Worm (Caenorhabditis elegans) whole organism, L1 larva: Measurements from ENCODE around the gene C25F6.6.

Experiments
- C16A3.4 ChIP-seq: fragments of 150-350 bp; optimal IDR thresholded peaks from 2 replicates; lab custom pipeline; 2014; ENCODE audit warnings: missing biosample characterization, missing genetic modification characterization
- Y116A8C.19 ChIP-seq: sonication (generic microtip); optimal IDR thresholded peaks from 2 replicates; lab custom pipeline; 2016; ENCODE audit warnings: missing compliant biosample characterization, missing genetic modification characterization, borderline replicate concordance
- aha-1 ChIP-seq: fragments of 150-350 bp; optimal IDR thresholded peaks from 2 replicates; lab custom pipeline; 2014; ENCODE audit warnings: missing biosample characterization, missing genetic modification characterization
- alr-1 ChIP-seq: fragments of 200-800 bp; sonication (Bioruptor generic); optimal IDR thresholded peaks from 2 replicates; lab custom pipeline; 2018; ENCODE audit warnings: borderline replicate concordance, mild to moderate bottlenecking, missing genetic modification characterization, missing compliant biosample characterization
- aly-2 ChIP-seq: fragments of 150-350 bp; optimal IDR thresholded peaks from 2 replicates; lab custom pipeline; 2014; ENCODE audit warnings: missing biosample characterization, missing genetic modification characterization
- ama-1 ChIP-seq: fragments of 150-350 bp; optimal IDR thresholded peaks from 2 replicates; lab custom pipeline; 2014
- blmp-1 ChIP-seq: fragments of 150-350 bp; optimal IDR thresholded peaks from 2 replicates; lab custom pipeline; 2014; ENCODE audit warnings: missing biosample characterization, missing genetic modification characterization
- ceh-8 ChIP-seq: fragments of 200-800 bp; sonication (Bioruptor generic); optimal IDR thresholded peaks from 2 replicates; lab custom pipeline; 2018; ENCODE audit warnings: mild to moderate bottlenecking, missing genetic modification characterization, moderate library complexity, missing compliant biosample characterization
- ceh-90 ChIP-seq: sonication (generic microtip); optimal IDR thresholded peaks from 2 replicates; lab custom pipeline; 2016; ENCODE audit warnings: missing genetic modification characterization, missing compliant biosample characterization
- dpl-1 ChIP-seq, 3 experiments: fragments of 150-350 bp in 2 of 3; sonication (generic microtip) in 1 of 3; optimal IDR thresholded peaks; 2 replicates each; lab custom pipeline; 2014 to 2017; ENCODE audit warnings: missing biosample characterization in 3 of 3, missing genetic modification characterization in 3 of 3, missing genetic modification reagents in 3 of 3
- dsc-1 ChIP-seq: sonication (generic microtip); optimal IDR thresholded peaks from 2 replicates; lab custom pipeline; 2016; ENCODE audit warnings: mild to moderate bottlenecking, missing genetic modification characterization, missing compliant biosample characterization
- efl-3 ChIP-seq: fragments of 200-800 bp; sonication (Bioruptor generic); optimal IDR thresholded peaks from 2 replicates; lab custom pipeline; 2018; ENCODE audit warnings: mild to moderate bottlenecking, missing genetic modification characterization, missing compliant biosample characterization
- egl-27 ChIP-seq, 2 experiments: fragments of 150-350 bp in 1 of 2; sonication (generic microtip); optimal IDR thresholded peaks; 3 replicates each; lab custom pipeline; 2017 to 2018; ENCODE audit warnings: missing biosample characterization in 2 of 2, missing genetic modification characterization in 2 of 2, missing genetic modification reagents in 2 of 2
- elt-2 ChIP-seq: sonication (generic microtip); optimal IDR thresholded peaks from 2 replicates; lab custom pipeline; 2016; ENCODE audit warnings: missing genetic modification characterization, mild to moderate bottlenecking, inconsistent platforms, missing compliant biosample characterization, missing genetic modification reagents
- elt-3 ChIP-seq, 6 experiments: fragments of 150-350 bp in 1 of 6; sonication (generic microtip); optimal IDR thresholded peaks; 2 replicates each; lab custom pipeline; 2017 to 2018; ENCODE audit warnings: missing biosample characterization in 6 of 6, missing genetic modification characterization in 6 of 6, inconsistent platforms in 1 of 6
- fos-1 ChIP-seq: fragments of 150-350 bp; optimal IDR thresholded peaks from 2 replicates; lab custom pipeline; 2014; ENCODE audit warnings: missing biosample characterization, missing genetic modification characterization
- grh-1 ChIP-seq: fragments of 200-800 bp; sonication (Bioruptor generic); IDR thresholded peaks from 2 replicates; pipeline ENCODE4 v1.3.6; 2022; ENCODE audit warnings: missing genetic modification reagents, missing genetic modification characterization, missing compliant biosample characterization
- hlh-17 ChIP-seq: fragments of 200-800 bp; sonication (Bioruptor generic); optimal IDR thresholded peaks from 2 replicates; lab custom pipeline; 2018; ENCODE audit warnings: missing genetic modification characterization, mild to moderate bottlenecking, missing compliant biosample characterization, moderate library complexity, borderline replicate concordance
- hlh-4 ChIP-seq: sonication (generic microtip); optimal IDR thresholded peaks from 2 replicates; lab custom pipeline; 2016; ENCODE audit warnings: mild to moderate bottlenecking, missing genetic modification characterization, missing compliant biosample characterization
- hpl-2 ChIP-seq: fragments of 150-350 bp; optimal IDR thresholded peaks from 2 replicates; lab custom pipeline; 2014; ENCODE audit warnings: missing biosample characterization, missing genetic modification reagents, missing genetic modification characterization
- irx-1 ChIP-seq: sonication (generic microtip); optimal IDR thresholded peaks from 2 replicates; lab custom pipeline; 2016; ENCODE audit warnings: missing genetic modification characterization, missing compliant biosample characterization
- isw-1 ChIP-seq: fragments of 200-800 bp; sonication (Bioruptor generic); IDR thresholded peaks from 2 replicates; pipeline ENCODE4 v1.3.6; 2022; ENCODE audit warnings: missing genetic modification characterization, missing compliant biosample characterization
- jun-1 ChIP-seq: fragments of 150-350 bp; optimal IDR thresholded peaks from 2 replicates; lab custom pipeline; 2014; ENCODE audit warnings: missing biosample characterization, missing genetic modification reagents, missing genetic modification characterization
- lin-13 ChIP-seq: fragments of 150-350 bp; optimal IDR thresholded peaks from 2 replicates; lab custom pipeline; 2014; ENCODE audit warnings: missing biosample characterization, missing genetic modification reagents, missing genetic modification characterization
- lin-14 ChIP-seq: fragments of 200-800 bp; sonication (Bioruptor generic); optimal IDR thresholded peaks from 2 replicates; lab custom pipeline; 2018; ENCODE audit warnings: mild to moderate bottlenecking, missing genetic modification characterization, moderate library complexity, missing compliant biosample characterization
- lin-35 ChIP-seq, 2 experiments: fragments of 150-350 bp; optimal IDR thresholded peaks; 2 replicates each; lab custom pipeline; 2014; ENCODE audit warnings: missing biosample characterization in 2 of 2, missing genetic modification characterization in 2 of 2, missing genetic modification reagents in 2 of 2
- mdl-1 ChIP-seq, 2 experiments: fragments of 150-350 bp; optimal IDR thresholded peaks; 2 replicates each; lab custom pipeline; 2014 to 2017; ENCODE audit warnings: missing biosample characterization in 2 of 2, missing genetic modification characterization in 2 of 2, inconsistent platforms in 1 of 2
- mef-2 ChIP-seq: fragments of 150-350 bp; optimal IDR thresholded peaks from 2 replicates; lab custom pipeline; 2014; ENCODE audit warnings: missing biosample characterization, missing genetic modification characterization
- nhr-11 ChIP-seq: fragments of 150-350 bp; optimal IDR thresholded peaks from 2 replicates; lab custom pipeline; 2014; ENCODE audit warnings: missing biosample characterization, missing genetic modification characterization
- nhr-12 ChIP-seq: sonication (generic microtip); optimal IDR thresholded peaks from 2 replicates; lab custom pipeline; 2017; ENCODE audit warnings: missing biosample characterization, missing genetic modification characterization
- nhr-19 ChIP-seq: fragments of 200-800 bp; sonication (Bioruptor generic); conservative IDR thresholded peaks from 2 replicates; pipeline ENCODE4 v1.3.6; 2022; ENCODE audit warnings: missing genetic modification characterization, missing compliant biosample characterization
- nhr-20 ChIP-seq: sonication (generic microtip); optimal IDR thresholded peaks from 2 replicates; lab custom pipeline; 2016; ENCODE audit warnings: mild to moderate bottlenecking, missing genetic modification characterization, missing compliant biosample characterization
- nhr-47 ChIP-seq: sonication (generic microtip); optimal IDR thresholded peaks from 2 replicates; lab custom pipeline; 2016; ENCODE audit warnings: mild to moderate bottlenecking, missing genetic modification characterization, moderate library complexity, missing compliant biosample characterization
- nhr-71 ChIP-seq: sonication (generic microtip); optimal IDR thresholded peaks from 2 replicates; lab custom pipeline; 2016; ENCODE audit warnings: mild to moderate bottlenecking, missing genetic modification characterization, moderate library complexity, missing compliant biosample characterization
- nhr-85 ChIP-seq: sonication (generic microtip); peaks from one replicate; lab custom pipeline; 2016; ENCODE audit warnings: missing genetic modification characterization, inconsistent platforms, missing compliant biosample characterization
- nhr-90 ChIP-seq: sonication (generic microtip); optimal IDR thresholded peaks from 2 replicates; lab custom pipeline; 2016; ENCODE audit warnings: mild to moderate bottlenecking, missing genetic modification characterization, missing compliant biosample characterization; ENCODE audit not compliant: poor library complexity
- snu-23 ChIP-seq: sonication (generic microtip); optimal IDR thresholded peaks from 2 replicates; lab custom pipeline; 2016; ENCODE audit warnings: missing genetic modification characterization, missing compliant biosample characterization
- tbx-2 ChIP-seq: sonication (generic microtip); optimal IDR thresholded peaks from 2 replicates; lab custom pipeline; 2016; ENCODE audit warnings: missing genetic modification characterization, missing compliant biosample characterization
- tlp-1 ChIP-seq: fragments of 150-350 bp; optimal IDR thresholded peaks from 2 replicates; lab custom pipeline; 2014; ENCODE audit warnings: missing biosample characterization, missing genetic modification characterization
- unc-130 ChIP-seq: fragments of 150-350 bp; optimal IDR thresholded peaks from 2 replicates; lab custom pipeline; 2017; ENCODE audit warnings: missing biosample characterization, missing genetic modification characterization, inconsistent platforms
- vab-15 ChIP-seq: sonication (generic microtip); optimal IDR thresholded peaks from 2 replicates; lab custom pipeline; 2017; ENCODE audit warnings: missing genotype, mild to moderate bottlenecking, missing genetic modification characterization, missing compliant biosample characterization
- zag-1 ChIP-seq: fragments of 150-350 bp; optimal IDR thresholded peaks from 2 replicates; lab custom pipeline; 2014; ENCODE audit warnings: missing biosample characterization, missing genetic modification characterization
- ztf-4 ChIP-seq: fragments of 150-350 bp; optimal IDR thresholded peaks from 2 replicates; lab custom pipeline; 2014; ENCODE audit warnings: missing biosample characterization, missing genetic modification characterization

C25F6.6 gene

DNA sequence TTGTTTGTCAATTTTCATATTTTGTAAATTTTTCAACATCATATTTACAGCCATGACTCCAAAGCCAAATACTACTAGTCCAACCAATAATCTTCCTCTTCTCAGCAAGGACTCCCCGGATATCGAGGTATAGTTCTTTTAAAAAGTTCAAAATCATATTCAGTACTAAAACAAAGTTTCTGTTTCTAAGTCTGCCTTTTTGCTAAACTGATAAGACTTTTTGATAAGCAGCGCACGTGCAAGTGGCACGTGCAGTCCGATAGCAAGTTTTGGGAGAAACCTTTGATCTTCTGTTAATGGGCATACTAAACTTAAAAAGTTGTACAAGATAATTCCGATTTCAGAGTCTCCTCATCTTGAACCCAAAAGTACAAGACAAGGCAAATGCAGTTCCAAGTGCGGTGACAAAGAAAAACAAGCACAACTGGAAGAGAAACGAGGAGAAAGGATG, 17.2 kb upstream of the C25F6.6 start, which contains the start of gene dpyd-1:
TSS of gene dpyd-1 (plus strand) at position 51 of the 451 bp plus-strand sequence.
- TF ChIP-seq nhr-71 (tag; lab: Kevin White, UChicago) (peak; percentile 35), mdl-1 (tag; optimal IDR thresholded peaks at IDR 0.05; lab: Kevin White, UChicago) (peak in 1 of 2 experiments; percentile 93), C16A3.4 (no peak), elt-3 (tag; optimal IDR thresholded peaks at IDR 0.05; lab: Kevin White, UChicago) (peak; percentile 73 to 98 (median 88)), lin-14 (GFP tag; lab: Kevin White, UChicago) (peak; percentile 16), nhr-19 (peak; percentile 34), lin-13 (GFP tag; lab: Kevin White, UChicago) (no peak), isw-1 (GFP tag; lab: Robert Waterston, UW) (no peak), irx-1 (no peak), Y116A8C.19 (tag; lab: Kevin White, UChicago) (no peak), lin-35 (GFP tag; optimal IDR thresholded peaks at IDR 0.05; lab: Kevin White, UChicago) (peak in 1 of 2 experiments; percentile 63), nhr-11 (tag; lab: Kevin White, UChicago) (no peak), tlp-1 (tag; lab: Kevin White, UChicago) (no peak), nhr-20 (tag; lab: Kevin White, UChicago) (peak; percentile 53), blmp-1 (tag; lab: Kevin White, UChicago) (peak; percentile 53), dpl-1 (GFP tag; optimal IDR thresholded peaks at IDR 0.05; lab: Kevin White, UChicago) (peak in 1 of 3 experiments; percentile 12), grh-1 (peak; percentile 44), elt-2 (tag; lab: Kevin White, UChicago) (peak; percentile 94), nhr-90 (tag; lab: Kevin White, UChicago) (peak; percentile 24), nhr-85 (tag; lab: Kevin White, UChicago) (peak; percentile 68), aly-2 (tag; lab: Kevin White, UChicago) (no peak), ztf-4 (tag; lab: Kevin White, UChicago) (no peak)

DNA sequence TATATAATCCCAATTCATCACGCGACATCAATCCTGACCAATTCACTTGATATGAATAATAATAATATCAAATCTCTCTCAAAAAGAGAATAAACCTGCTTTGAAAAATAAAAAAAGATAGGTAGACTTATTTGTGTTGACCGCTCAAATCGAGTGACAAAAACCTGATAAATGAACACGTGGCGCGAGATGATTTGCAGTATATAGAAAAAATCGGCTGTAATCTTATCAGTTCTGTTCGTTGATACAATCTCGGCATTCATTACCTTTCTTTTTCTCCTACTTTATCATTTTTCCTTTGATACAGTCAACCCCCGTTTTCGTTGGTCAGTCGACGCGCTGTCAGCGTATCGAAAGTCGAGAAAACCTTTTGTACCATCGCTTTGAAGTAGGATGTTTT, 16.7 kb upstream of the C25F6.6 start:
- peak in 1 of 2 experiments; percentile 39 for TF ChIP-seq lin-35 (GFP tag; optimal IDR thresholded peaks at IDR 0.05; lab: Kevin White, UChicago)
- TF ChIP-seq blmp-1 (tag; lab: Kevin White, UChicago) = peak; percentile 62
- TF ChIP-seq zag-1 (tag; lab: Kevin White, UChicago) = no peak
- TF ChIP-seq mef-2 = no peak
- TF ChIP-seq irx-1 = no peak
- TF ChIP-seq nhr-12 (tag; lab: Kevin White, UChicago) = no peak
- no peak for TF ChIP-seq tbx-2 (tag; lab: Kevin White, UChicago)
- TF ChIP-seq nhr-90 (tag; lab: Kevin White, UChicago) = peak; percentile 61
- TF ChIP-seq jun-1 (tag; lab: Kevin White, UChicago) = no peak
- TF ChIP-seq ama-1 (lab: Kevin White, UChicago) = no peak
- TF ChIP-seq egl-27 (tag; optimal IDR thresholded peaks at IDR 0.05; lab: Kevin White, UChicago) = no peak
- peak; percentile 87 for TF ChIP-seq elt-2 (tag; lab: Kevin White, UChicago)
- TF ChIP-seq unc-130 (tag; lab: Kevin White, UChicago) = no peak
- TF ChIP-seq nhr-47 (tag; lab: Kevin White, UChicago) = peak; percentile 12
- TF ChIP-seq ceh-8 (GFP tag; lab: Kevin White, UChicago) = no peak
- peak; percentile 71 for TF ChIP-seq nhr-71 (tag; lab: Kevin White, UChicago)
- no peak for TF ChIP-seq isw-1 (GFP tag; lab: Robert Waterston, UW)
- TF ChIP-seq aly-2 (tag; lab: Kevin White, UChicago) = no peak
- TF ChIP-seq nhr-85 (tag; lab: Kevin White, UChicago) = peak; percentile 84
- TF ChIP-seq hlh-4 (tag; lab: Kevin White, UChicago) = no peak
- TF ChIP-seq fos-1 (tag; lab: Kevin White, UChicago) = no peak
- peak; percentile 75 for TF ChIP-seq lin-14 (GFP tag; lab: Kevin White, UChicago)
- peak; percentile 47 for TF ChIP-seq snu-23 (GFP tag; lab: Kevin White, UChicago)
- TF ChIP-seq nhr-20 (tag; lab: Kevin White, UChicago) = peak; percentile 76
- TF ChIP-seq hpl-2 (GFP tag; lab: Kevin White, UChicago) = no peak
- TF ChIP-seq mdl-1 (tag; optimal IDR thresholded peaks at IDR 0.05; lab: Kevin White, UChicago) = peak in 1 of 2 experiments; percentile 71
- no peak for TF ChIP-seq hlh-17 (GFP tag; lab: Kevin White, UChicago)
- TF ChIP-seq grh-1 = peak; percentile 61
- TF ChIP-seq dsc-1 (tag; lab: Kevin White, UChicago) = no peak
- TF ChIP-seq C16A3.4 = no peak
- TF ChIP-seq alr-1 (tag; lab: Kevin White, UChicago) = no peak
- TF ChIP-seq elt-3 (tag; optimal IDR thresholded peaks at IDR 0.05; lab: Kevin White, UChicago) = peak; percentile 63 to 99 (median 94)
- TF ChIP-seq lin-13 (GFP tag; lab: Kevin White, UChicago) = no peak
- no peak for TF ChIP-seq vab-15 (tag; lab: Kevin White, UChicago)
- TF ChIP-seq aha-1 (tag; lab: Kevin White, UChicago) = no peak
- TF ChIP-seq efl-3 (GFP tag; lab: Kevin White, UChicago) = no peak
- TF ChIP-seq ceh-90 (tag; lab: Kevin White, UChicago) = no peak
